Worm (Caenorhabditis elegans) whole organism, L4/young adult: Measurements from ENCODE around the gene F39F10.2.

Experiments used
- dao-5 ChIP-seq: sonication (generic microtip); optimal IDR thresholded peaks from 2 replicates; lab custom pipeline; 2016; ENCODE audit warnings: missing genotype, missing genetic modification characterization, moderate library complexity, missing compliant biosample characterization
- him-1 ChIP-seq: sonication (generic microtip); optimal IDR thresholded peaks from 2 replicates; lab custom pipeline; 2016; ENCODE audit warnings: missing genotype, missing genetic modification reagents, missing genetic modification characterization, missing compliant biosample characterization

ce11 chrX:16859956-16860446 is 34.7 kb upstream of the F39F10.2 start, which contains the start of gene T20F7.3:
- TF ChIP-seq him-1 (tag; lab: Kevin White, UChicago) (no peak), dao-5 (tag; lab: Kevin White, UChicago) (no peak)
